Worm (Caenorhabditis elegans): Measurements from ENCODE around the gene T19H5.4.

DNA sequence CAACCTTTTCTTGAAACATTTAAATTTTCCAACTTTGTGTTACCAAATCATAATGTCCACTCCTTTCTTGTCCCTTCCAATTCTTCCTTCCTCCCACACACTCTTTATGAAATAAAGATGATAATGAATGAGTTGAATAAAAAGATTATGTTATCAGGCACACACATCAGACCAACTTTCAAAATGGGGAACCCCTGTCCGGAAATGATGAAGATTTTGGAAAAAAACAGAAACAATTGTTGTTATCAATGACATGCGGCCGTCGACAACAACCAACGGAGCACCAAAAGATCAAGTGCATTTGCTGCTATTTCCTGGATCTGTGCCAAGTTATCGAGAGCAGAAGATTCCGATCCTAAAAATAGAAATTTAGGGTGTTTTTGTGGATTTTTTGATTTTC is 3.8 kb downstream of the T19H5.4 start:
- no peak for TF ChIP-seq attf-4 (tag; optimal IDR thresholded peaks at IDR 0.05)
- peak; percentile 17 for TF ChIP-seq pqm-1 (tag; optimal IDR thresholded peaks at IDR 0.05)
- peak; percentile 54 for TF ChIP-seq nhr-28 (tag; optimal IDR thresholded peaks at IDR 0.05)
- peak in 1 of 2 experiments; percentile 90 for TF ChIP-seq unc-62 (GFP tag; optimal IDR thresholded peaks at IDR 0.05 in 1 of 2)
- TF ChIP-seq unc-62 (tag; optimal IDR thresholded peaks at IDR 0.05): no peak
- no peak for TF ChIP-seq saeg-2 (GFP tag; IDR thresholded peaks at IDR 0.05)
- TF ChIP-seq nhr-11 (tag; optimal IDR thresholded peaks at IDR 0.05): no peak
- TF ChIP-seq daf-16 (GFP tag; optimal IDR thresholded peaks at IDR 0.05): peak in 1 of 2 experiments; percentile 21
- peak; percentile 78 for TF ChIP-seq daf-16 (tag; optimal IDR thresholded peaks at IDR 0.05)
- TF ChIP-seq daf-12 (tag; optimal IDR thresholded peaks at IDR 0.05): no peak
- no peak for TF ChIP-seq nhr-6 (tag; optimal IDR thresholded peaks at IDR 0.05)
- TF ChIP-seq gei-8 (GFP tag; optimal IDR thresholded peaks at IDR 0.05): no peak
- TF ChIP-seq mep-1 (tag; optimal IDR thresholded peaks at IDR 0.05): no peak
- no peak for TF ChIP-seq skn-1 (tag; optimal IDR thresholded peaks at IDR 0.05)
- no peak for TF ChIP-seq ZK337.2 (GFP tag; IDR thresholded peaks at IDR 0.05)
- no peak for TF ChIP-seq nhr-111 (GFP tag; optimal IDR thresholded peaks at IDR 0.05)

Data from whole organism, L4 larva.